Fruit fly (Drosophila melanogaster): ENCODE results near the gene CG43147.

Gene CG43147

DNA sequence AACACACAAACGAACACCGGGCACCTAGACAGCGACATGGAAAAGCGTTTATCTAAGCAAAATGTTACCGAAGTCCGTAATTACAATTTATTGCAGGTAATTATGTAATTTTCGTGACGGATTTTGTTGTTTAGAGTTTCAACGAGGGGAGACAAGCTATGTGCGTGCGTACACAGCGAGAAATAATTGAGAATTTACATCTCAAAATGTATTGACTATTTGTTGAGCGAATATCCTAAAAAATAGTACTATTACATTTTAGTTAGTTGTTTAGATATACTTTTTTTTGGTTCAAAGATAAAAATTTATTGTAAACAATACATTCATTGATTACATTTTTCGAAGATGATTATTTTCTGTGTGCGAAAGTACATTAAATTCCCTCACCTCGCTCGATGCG lies 37.7 kb downstream of the CG43147 start (continued):
- peak; percentile 52 for TF ChIP-seq CG6276 (GFP tag; optimal IDR thresholded peaks at IDR 0.05)
- TF ChIP-seq CG10669 (GFP tag; optimal IDR thresholded peaks at IDR 0.05): no peak
- no peak for TF ChIP-seq fkh (GFP tag; optimal IDR thresholded peaks at IDR 0.05)
- TF ChIP-seq pdm3 (GFP tag; optimal IDR thresholded peaks at IDR 0.05): peak; percentile 12
- no peak for TF ChIP-seq Ets21C (GFP tag; optimal IDR thresholded peaks at IDR 0.05)
- peak; percentile 78 for TF ChIP-seq Eip78C (GFP tag)
- TF ChIP-seq CG8632 (GFP tag; optimal IDR thresholded peaks at IDR 0.05): no peak
- no peak for TF ChIP-seq CG9139 (GFP tag; optimal IDR thresholded peaks at IDR 0.05)
- no peak for TF ChIP-seq CG11294 (GFP tag; IDR thresholded peaks at IDR 0.05)
- TF ChIP-seq CG15336 (GFP tag; IDR thresholded peaks at IDR 0.05): peak; percentile 71
- no peak for TF ChIP-seq Ets96B (tag; optimal IDR thresholded peaks at IDR 0.05)
- no peak for TF ChIP-seq CG6808 (GFP tag; optimal IDR thresholded peaks at IDR 0.05)
- peak; percentile 54 for TF ChIP-seq CG32006 (GFP tag; optimal IDR thresholded peaks at IDR 0.05)
- peak; percentile 63 for TF ChIP-seq Hr4 (GFP tag; optimal IDR thresholded peaks at IDR 0.05)
- TF ChIP-seq CG10631 (GFP tag; optimal IDR thresholded peaks at IDR 0.05): no peak
- no peak for TF ChIP-seq svp (GFP tag)
- TF ChIP-seq Met (GFP tag; optimal IDR thresholded peaks at IDR 0.05): no peak
- peak; percentile 5 for TF ChIP-seq Lpt (GFP tag; optimal IDR thresholded peaks at IDR 0.05)
- no peak for TF ChIP-seq CG6792 (GFP tag; optimal IDR thresholded peaks at IDR 0.05)

DNA sequence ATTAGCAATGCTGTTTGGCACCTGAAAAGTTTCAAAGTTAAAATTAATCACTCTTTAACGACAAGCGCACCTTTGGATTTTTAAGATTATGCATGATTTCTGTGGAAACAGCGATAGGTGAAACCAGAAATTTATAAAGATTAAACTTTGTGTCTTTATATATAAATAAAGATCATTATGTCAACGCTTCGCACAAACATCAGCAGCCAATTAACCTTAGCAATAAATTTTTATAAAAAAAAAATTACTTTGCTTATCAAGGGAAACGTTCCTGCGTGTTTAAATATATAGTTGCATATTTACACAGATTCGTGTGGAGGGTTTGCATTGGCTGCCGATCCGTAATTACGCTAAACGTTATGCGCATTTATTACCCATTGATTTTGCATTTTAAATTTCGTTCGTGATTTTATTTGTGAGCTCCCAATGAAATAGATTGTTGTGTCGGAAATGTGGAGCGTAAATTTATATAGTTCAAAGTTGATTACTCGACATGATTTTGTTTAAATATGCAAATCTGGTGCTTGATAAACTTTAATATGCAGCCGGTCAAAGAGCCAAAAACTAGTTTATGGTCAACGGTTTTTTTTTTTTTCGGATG lies 39.1 kb downstream of the CG43147 start:
- peak; percentile 27 for TF ChIP-seq vri (GFP tag; optimal IDR thresholded peaks at IDR 0.05)
- peak; percentile 94 for TF ChIP-seq svp (GFP tag)
- TF ChIP-seq Blimp-1 (GFP tag; optimal IDR thresholded peaks at IDR 0.05): no peak

dm6 chr3L:13259617-13260016 lies 40.3 kb downstream of the CG43147 start:
- TF ChIP-seq CG6792 (GFP tag; optimal IDR thresholded peaks at IDR 0.05) (no peak), svp (GFP tag) (no peak), Hr38 (GFP tag; optimal IDR thresholded peaks at IDR 0.05) (no peak), Eip78C (GFP tag) (peak; percentile 44), fkh (GFP tag; optimal IDR thresholded peaks at IDR 0.05) (peak; percentile 63)

- TF ChIP-seq CG6163 (GFP tag; IDR thresholded peaks at IDR 0.05) (no peak), CG34406 (GFP tag; optimal IDR thresholded peaks at IDR 0.05) (no peak), salr (GFP tag; optimal IDR thresholded peaks at IDR 0.05) (peak in 1 of 2 experiments; percentile 13), vri (GFP tag; optimal IDR thresholded peaks at IDR 0.05) (no peak), CG3032 (tag; optimal IDR thresholded peaks at IDR 0.05) (no peak), Eip93F (GFP tag; optimal IDR thresholded peaks at IDR 0.05) (no peak), lz (GFP tag; optimal IDR thresholded peaks at IDR 0.05) (no peak), CG6854 (GFP tag; optimal IDR thresholded peaks at IDR 0.05) (peak; percentile 98), eg (GFP tag; IDR thresholded peaks at IDR 0.05) (no peak), net (GFP tag; optimal IDR thresholded peaks at IDR 0.05) (peak; percentile 9), CG16779 (tag; optimal IDR thresholded peaks at IDR 0.05) (no peak)
Measured at dm6 chr3L:13256159-13256558, 43.8 kb downstream of the CG43147 start.

dm6 chr3L:13255393-13256078 lies 44.4 kb downstream of the CG43147 start:
- TF ChIP-seq ss (GFP tag; optimal IDR thresholded peaks at IDR 0.05) (peak in 1 of 2 experiments; percentile 39), CG7368 (GFP tag; optimal IDR thresholded peaks at IDR 0.05) (no peak), OdsH (GFP tag; optimal IDR thresholded peaks at IDR 0.05) (peak; percentile 1), Sox102F (GFP tag; optimal IDR thresholded peaks at IDR 0.05) (no peak), CG6163 (GFP tag; IDR thresholded peaks at IDR 0.05) (0 out of 3 replicates have a peak, but pooled peaks have one; percentile 5), CG6792 (GFP tag; optimal IDR thresholded peaks at IDR 0.05) (no peak), CG10631 (GFP tag; optimal IDR thresholded peaks at IDR 0.05) (peak; percentile 33), CG6854 (GFP tag; optimal IDR thresholded peaks at IDR 0.05) (peak; percentile 47), CG8119 (GFP tag; IDR thresholded peaks at IDR 0.05) (no peak), CG8632 (GFP tag; optimal IDR thresholded peaks at IDR 0.05) (no peak), CG3032 (tag; optimal IDR thresholded peaks at IDR 0.05) (no peak), CG6808 (GFP tag; optimal IDR thresholded peaks at IDR 0.05) (no peak), esn (GFP tag; optimal IDR thresholded peaks at IDR 0.05) (no peak), CG10669 (GFP tag; optimal IDR thresholded peaks at IDR 0.05) (no peak), vri (GFP tag; optimal IDR thresholded peaks at IDR 0.05) (peak; percentile 1), pdm3 (GFP tag; optimal IDR thresholded peaks at IDR 0.05) (no peak), fd85E (GFP tag; optimal IDR thresholded peaks at IDR 0.05) (no peak), Lpt (GFP tag; optimal IDR thresholded peaks at IDR 0.05) (no peak), acj6 (GFP tag; optimal IDR thresholded peaks at IDR 0.05) (no peak), eg (GFP tag; IDR thresholded peaks at IDR 0.05) (no peak), CG9139 (GFP tag; optimal IDR thresholded peaks at IDR 0.05) (no peak), CG8319 (GFP tag; optimal IDR thresholded peaks at IDR 0.05) (no peak)
